Worm (Caenorhabditis elegans) whole organism, L2 larva: ENCODE measurements around the gene C15F1.2.

ENCODE experiments used
- ceh-82 ChIP-seq: fragments of 150-350 bp; optimal IDR thresholded peaks from 2 replicates; lab custom pipeline; 2014; ENCODE audit warnings: missing biosample characterization, missing genetic modification characterization
- elt-1 ChIP-seq: fragments of 150-350 bp; optimal IDR thresholded peaks from 2 replicates; lab custom pipeline; 2014; ENCODE audit warnings: missing biosample characterization, missing genetic modification characterization
- fos-1 ChIP-seq: fragments of 150-350 bp; optimal IDR thresholded peaks from 2 replicates; lab custom pipeline; 2014; ENCODE audit warnings: missing biosample characterization, missing genetic modification characterization
- mbf-1 ChIP-seq: sonication (generic microtip); optimal IDR thresholded peaks from 2 replicates; lab custom pipeline; 2017; ENCODE audit warnings: missing biosample characterization, missing genetic modification characterization
- nhr-10 ChIP-seq: sonication (generic microtip); optimal IDR thresholded peaks from 2 replicates; lab custom pipeline; 2017; ENCODE audit warnings: missing biosample characterization, missing genetic modification characterization

DNA sequence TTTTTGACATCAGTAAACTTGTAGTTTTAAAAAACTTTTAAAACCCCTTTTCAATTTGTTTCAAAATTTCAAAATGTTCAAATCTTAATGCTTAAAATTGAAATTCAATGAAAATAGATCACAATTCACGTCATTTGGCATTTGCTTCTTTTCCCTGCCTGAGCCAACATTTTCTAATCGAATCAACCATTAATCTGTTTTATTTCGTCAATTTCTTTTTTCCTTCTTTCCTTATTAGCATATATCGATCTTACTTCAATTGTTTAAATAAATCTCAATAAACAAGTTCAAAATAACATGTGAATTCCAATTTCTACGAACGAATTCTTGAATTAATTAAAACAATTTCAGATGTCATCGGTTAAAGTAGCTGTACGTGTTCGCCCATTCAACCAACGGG, 15.8 kb downstream of the C15F1.2 start:
- TF ChIP-seq fos-1 = no peak
- no peak for TF ChIP-seq nhr-10
- no peak for TF ChIP-seq ceh-82 (tag; lab: Kevin White, UChicago)
- no peak for TF ChIP-seq elt-1 (tag; lab: Kevin White, UChicago)
- no peak for TF ChIP-seq mbf-1 (tag; lab: Kevin White, UChicago)
